Worm (Caenorhabditis elegans) whole organism, L4/young adult: ENCODE data around the gene chil-15.

Source experiments
- W03F9.2 ChIP-seq: fragments of 150-350 bp; optimal IDR thresholded peaks from 2 replicates; lab custom pipeline; 2014; ENCODE audit warnings: missing biosample characterization, missing genetic modification characterization
- dao-5 ChIP-seq: sonication (generic microtip); optimal IDR thresholded peaks from 2 replicates; lab custom pipeline; 2016; ENCODE audit warnings: missing genotype, missing genetic modification characterization, moderate library complexity, missing compliant biosample characterization
- him-1 ChIP-seq: sonication (generic microtip); optimal IDR thresholded peaks from 2 replicates; lab custom pipeline; 2016; ENCODE audit warnings: missing genotype, missing genetic modification reagents, missing genetic modification characterization, missing compliant biosample characterization

ce11 chrII:9392724-9393123 lies 50.7 kb downstream of the chil-15 start, which contains the start of gene lido-17:
- no peak for TF ChIP-seq him-1 (tag; lab: Kevin White, UChicago)
- TF ChIP-seq dao-5 (tag; lab: Kevin White, UChicago): no peak
- TF ChIP-seq W03F9.2 (tag; lab: Kevin White, UChicago): no peak
